Fruit fly (Drosophila melanogaster) whole organism, pupa: ENCODE results near the gene Sec8.
A peak's percentile ranks its signal among the peaks of the same experiment; 100 is the strongest.

Experiments
- CG10348 ChIP-seq: fragments of 200-800 bp; sonication (Bioruptor generic); IDR thresholded peaks from 2 replicates; pipeline ENCODE4 v1.3.6; 2022; ENCODE audit warnings: missing biosample characterization, missing genetic modification characterization
- CG12605 ChIP-seq: fragments of 200-800 bp; sonication (Bioruptor generic); IDR thresholded peaks from 2 replicates; pipeline ENCODE4 v1.3.6; 2022; ENCODE audit warnings: missing biosample characterization, missing genetic modification characterization
- CG13204 ChIP-seq: fragments of 200-800 bp; sonication (Bioruptor generic); optimal IDR thresholded peaks from 2 replicates; lab custom pipeline; 2018; ENCODE audit warnings: missing biosample characterization, mild to moderate bottlenecking, missing genetic modification characterization, moderate library complexity
- CG14655 ChIP-seq: fragments of 200-800 bp; sonication (Bioruptor generic); optimal IDR thresholded peaks from 3 replicates; lab custom pipeline; 2017; ENCODE audit warnings: mild to moderate bottlenecking, missing biosample characterization, missing genetic modification reagents, missing genetic modification characterization
- CG15710 ChIP-seq: fragments of 200-800 bp; sonication (Bioruptor generic); optimal IDR thresholded peaks from 2 replicates; lab custom pipeline; 2018; ENCODE audit warnings: missing biosample characterization, mild to moderate bottlenecking, missing genetic modification characterization, moderate library complexity
- CG17806 ChIP-seq: fragments of 200-800 bp; sonication (Bioruptor generic); optimal IDR thresholded peaks from 2 replicates; lab custom pipeline; 2018; ENCODE audit warnings: missing biosample characterization, mild to moderate bottlenecking, missing genetic modification characterization, moderate library complexity
- CG32121 ChIP-seq: fragments of 200-800 bp; sonication (Bioruptor generic); IDR thresholded peaks from 2 replicates; pipeline ENCODE4 v1.3.6; 2022; ENCODE audit warnings: missing biosample characterization, missing genetic modification characterization
- CG34367 ChIP-seq: fragments of 200-800 bp; sonication (Bioruptor generic); optimal IDR thresholded peaks from 2 replicates; lab custom pipeline; 2018; ENCODE audit warnings: missing biosample characterization, mild to moderate bottlenecking, missing genetic modification characterization
- CG4496 ChIP-seq: fragments of 200-800 bp; sonication (Bioruptor generic); IDR thresholded peaks from 3 replicates; pipeline ENCODE4 v1.3.6; 2022; ENCODE audit warnings: missing biosample characterization, missing genetic modification characterization
- CG8159 ChIP-seq: fragments of 200-800 bp; sonication (Bioruptor generic); optimal IDR thresholded peaks from 3 replicates; lab custom pipeline; 2018; ENCODE audit warnings: missing biosample characterization, mild to moderate bottlenecking, missing genetic modification characterization, moderate library complexity
- CG8301 ChIP-seq: fragments of 200-800 bp; sonication (Bioruptor generic); optimal IDR thresholded peaks from 2 replicates; lab custom pipeline; 2018; ENCODE audit warnings: missing biosample characterization, mild to moderate bottlenecking, missing genetic modification characterization
- CG9948 ChIP-seq: fragments of 200-800 bp; sonication (Bioruptor generic); optimal IDR thresholded peaks from 2 replicates; lab custom pipeline; 2018; ENCODE audit warnings: missing biosample characterization, mild to moderate bottlenecking, missing genetic modification characterization, moderate library complexity
- D1 ChIP-seq: fragments of 200-800 bp; sonication (Bioruptor generic); optimal IDR thresholded peaks from 2 replicates; lab custom pipeline; 2018; ENCODE audit warnings: missing biosample characterization, mild to moderate bottlenecking, missing genetic modification characterization, moderate library complexity
- EcR ChIP-seq: fragments of 200-800 bp; sonication (Bioruptor generic); optimal IDR thresholded peaks from 3 replicates; lab custom pipeline; 2019; ENCODE audit warnings: missing biosample characterization, missing genetic modification characterization, mild to moderate bottlenecking, moderate library complexity, missing genetic modification reagents
- Ets98B ChIP-seq: fragments of 200-800 bp; sonication (Bioruptor generic); IDR thresholded peaks from 2 replicates; pipeline ENCODE4 v1.3.6; 2022; ENCODE audit warnings: missing biosample characterization, missing genetic modification characterization
- Pif1A ChIP-seq: fragments of 200-800 bp; sonication (Bioruptor generic); optimal IDR thresholded peaks from 3 replicates; lab custom pipeline; 2016; ENCODE audit warnings: missing biosample characterization, missing genetic modification characterization
- Pif1B ChIP-seq: fragments of 200-800 bp; sonication (Bioruptor generic); optimal IDR thresholded peaks from 3 replicates; lab custom pipeline; 2016; ENCODE audit warnings: missing biosample characterization, missing genetic modification characterization
- Snoo ChIP-seq: fragments of 200-800 bp; sonication (Bioruptor generic); optimal IDR thresholded peaks from 3 replicates; lab custom pipeline; 2017; ENCODE audit warnings: missing biosample characterization, mild to moderate bottlenecking, missing genetic modification characterization, inconsistent platforms
- fd96Ca ChIP-seq: fragments of 200-800 bp; sonication (Bioruptor generic); IDR thresholded peaks from 3 replicates; pipeline ENCODE4 v1.3.6; 2022; ENCODE audit warnings: missing biosample characterization, missing genetic modification characterization
- gl ChIP-seq: fragments of 200-800 bp; sonication (Bioruptor generic); optimal IDR thresholded peaks from 2 replicates; lab custom pipeline; 2018; ENCODE audit warnings: missing biosample characterization, mild to moderate bottlenecking, missing genetic modification characterization
- rn ChIP-seq: fragments of 200-800 bp; sonication (Bioruptor generic); IDR thresholded peaks from 2 replicates; pipeline ENCODE4 v1.3.6; 2022; ENCODE audit warnings: missing biosample characterization, missing genetic modification characterization

Sec8 gene

DNA sequence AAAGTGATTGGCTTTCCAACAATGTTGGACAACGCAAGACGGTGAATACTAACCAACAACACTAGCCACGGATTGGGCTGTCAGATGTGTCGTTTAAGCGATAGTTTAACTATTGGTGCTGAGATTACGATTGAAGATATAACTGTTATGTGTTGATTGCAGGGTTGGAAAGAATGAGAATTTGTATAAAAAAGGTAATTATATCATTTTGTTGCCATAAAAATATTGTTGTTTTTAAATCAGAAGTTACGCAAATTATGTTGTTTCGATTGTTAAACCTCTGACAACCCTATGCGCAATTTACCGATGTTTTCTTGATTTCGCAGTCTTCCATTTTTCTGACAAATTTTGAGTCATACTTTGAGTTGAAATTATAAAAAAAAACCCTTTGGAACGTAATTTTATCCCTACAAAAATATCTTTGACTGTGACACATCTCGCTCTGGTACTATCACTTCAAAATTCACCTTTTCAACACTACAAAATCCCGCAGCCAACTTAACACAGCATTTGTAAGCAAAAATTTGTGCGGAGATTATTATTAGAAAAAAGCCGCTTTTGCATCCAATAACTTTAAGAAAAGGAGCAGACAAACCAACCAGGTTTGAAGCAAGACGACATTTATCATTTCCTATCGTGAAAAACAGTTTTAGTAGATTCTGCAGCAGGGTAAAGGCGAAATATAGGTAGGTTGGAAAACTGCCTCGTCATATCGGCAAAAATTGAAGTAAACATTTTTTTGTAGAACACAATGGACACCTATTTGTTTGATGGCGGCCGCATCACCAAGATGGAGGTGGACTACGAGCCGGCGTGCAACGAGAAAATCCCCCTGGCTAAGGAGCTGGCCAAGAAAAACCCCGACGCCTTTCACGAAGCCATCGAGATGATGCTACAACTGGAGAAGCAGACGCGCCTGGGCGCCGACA is 30.5 kb upstream of the Sec8 start, which contains the start of the genes Hat1 and Rpn5:
Gene Hat1, minus strand, starts transcription at position 360 of the 929 bp plus-strand sequence.
Gene Rpn5, plus strand, starts transcription at position 469 of the 929 bp plus-strand sequence.
- peak; percentile 70 for TF ChIP-seq Snoo (tag; lab: Kevin White, UChicago)
- TF ChIP-seq fd96Ca = peak; percentile 64; the same call in 2 of the 3 replicates
- TF ChIP-seq CG13204 (GFP tag; lab: Kevin White, UChicago) = no peak
- peak; percentile 79 for TF ChIP-seq Pif1A (GFP tag; lab: Kevin White, UChicago)
- TF ChIP-seq CG4496 (GFP tag; lab: Robert Waterston, UW) = peak; percentile 68
- TF ChIP-seq gl (tag; lab: Kevin White, UChicago) = peak; percentile 3
- TF ChIP-seq Ets98B = peak; percentile 56; the same call in 1 of the 2 replicates
- no peak for TF ChIP-seq D1
- peak; percentile 54 for TF ChIP-seq CG9948
- no peak for TF ChIP-seq CG32121 (GFP tag; lab: Robert Waterston, UW)
- peak; percentile 49 for TF ChIP-seq CG34367 (tag; lab: Kevin White, UChicago)
- TF ChIP-seq CG15710 (tag; lab: Kevin White, UChicago) = peak; percentile 66
- peak; percentile 61 for TF ChIP-seq CG8301
- no peak for TF ChIP-seq EcR
- peak; percentile 71 for TF ChIP-seq CG8159 (tag; lab: Kevin White, UChicago)
- TF ChIP-seq rn (GFP tag; lab: Robert Waterston, UW) = no peak; the same call in 1 of the 2 replicates
- TF ChIP-seq CG14655 (GFP tag; lab: Kevin White, UChicago) = peak; percentile 71
- peak; percentile 63 for TF ChIP-seq Pif1B
- no peak for TF ChIP-seq CG12605 (GFP tag; lab: Robert Waterston, UW)
- peak; percentile 41 for TF ChIP-seq CG17806 (tag; lab: Kevin White, UChicago)
- TF ChIP-seq CG10348 = no peak

DNA sequence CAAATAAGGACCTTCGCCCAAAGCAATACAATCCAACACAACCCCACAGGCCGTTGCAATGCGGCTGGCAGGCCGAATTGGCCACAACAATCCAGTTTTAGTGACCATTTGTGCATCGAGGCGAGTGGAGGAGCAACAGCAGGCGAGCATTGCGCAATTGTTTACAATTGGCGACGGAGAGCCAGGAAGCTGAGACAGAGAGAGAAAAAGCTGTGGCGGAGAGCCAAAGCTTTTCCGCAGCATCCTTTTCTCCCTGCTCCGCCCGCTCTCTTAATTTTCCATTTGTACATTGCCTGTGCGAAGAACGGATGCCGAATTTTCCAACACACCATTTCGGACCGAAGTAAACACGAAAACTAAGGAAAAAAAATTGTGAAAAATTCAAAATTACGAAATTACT is 22.7 kb upstream of the Sec8 start, which contains the start of gene kat-60L1:
Gene kat-60L1, plus strand, starts transcription at position 301 of the 400 bp plus-strand sequence.
- TF ChIP-seq CG10348 (no peak), CG32121 (GFP tag; lab: Robert Waterston, UW) (no peak), CG12605 (GFP tag; lab: Robert Waterston, UW) (no peak), CG13204 (GFP tag; lab: Kevin White, UChicago) (no peak), Pif1A (GFP tag; lab: Kevin White, UChicago) (no peak), CG9948 (no peak), CG15710 (tag; lab: Kevin White, UChicago) (no peak)

DNA sequence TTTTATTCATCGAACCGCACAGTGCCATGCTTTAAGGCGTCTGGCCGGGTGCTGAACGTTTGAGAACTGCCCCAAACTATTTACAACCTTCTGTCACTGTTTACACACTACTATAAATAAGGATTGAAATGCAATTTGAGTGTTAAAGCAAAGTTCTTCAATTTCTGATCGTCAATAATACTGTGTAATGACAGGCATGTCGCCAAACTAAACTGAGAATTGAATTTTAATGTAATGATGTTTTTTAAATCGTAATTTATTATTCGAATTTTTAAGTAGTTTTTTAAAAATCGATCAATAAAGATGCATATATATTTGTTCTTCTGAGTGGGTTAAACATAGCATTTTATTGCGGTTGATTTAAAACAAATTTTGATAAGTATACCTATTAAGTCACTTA is 22.2 kb upstream of the Sec8 start, which contains the start of gene CG2082:
Gene CG2082, minus strand, starts transcription at position 101 of the 400 bp plus-strand sequence.
- TF ChIP-seq CG15710 (tag; lab: Kevin White, UChicago) (no peak), gl (tag; lab: Kevin White, UChicago) (no peak), CG34367 (tag; lab: Kevin White, UChicago) (no peak), CG12605 (GFP tag; lab: Robert Waterston, UW) (no peak), Pif1B (no peak), D1 (no peak), CG9948 (no peak), CG4496 (GFP tag; lab: Robert Waterston, UW) (no peak), fd96Ca (no peak), CG14655 (GFP tag; lab: Kevin White, UChicago) (no peak), CG8159 (tag; lab: Kevin White, UChicago) (no peak), Snoo (tag; lab: Kevin White, UChicago) (no peak), Pif1A (GFP tag; lab: Kevin White, UChicago) (no peak), CG32121 (GFP tag; lab: Robert Waterston, UW) (no peak), CG17806 (tag; lab: Kevin White, UChicago) (no peak)

DNA sequence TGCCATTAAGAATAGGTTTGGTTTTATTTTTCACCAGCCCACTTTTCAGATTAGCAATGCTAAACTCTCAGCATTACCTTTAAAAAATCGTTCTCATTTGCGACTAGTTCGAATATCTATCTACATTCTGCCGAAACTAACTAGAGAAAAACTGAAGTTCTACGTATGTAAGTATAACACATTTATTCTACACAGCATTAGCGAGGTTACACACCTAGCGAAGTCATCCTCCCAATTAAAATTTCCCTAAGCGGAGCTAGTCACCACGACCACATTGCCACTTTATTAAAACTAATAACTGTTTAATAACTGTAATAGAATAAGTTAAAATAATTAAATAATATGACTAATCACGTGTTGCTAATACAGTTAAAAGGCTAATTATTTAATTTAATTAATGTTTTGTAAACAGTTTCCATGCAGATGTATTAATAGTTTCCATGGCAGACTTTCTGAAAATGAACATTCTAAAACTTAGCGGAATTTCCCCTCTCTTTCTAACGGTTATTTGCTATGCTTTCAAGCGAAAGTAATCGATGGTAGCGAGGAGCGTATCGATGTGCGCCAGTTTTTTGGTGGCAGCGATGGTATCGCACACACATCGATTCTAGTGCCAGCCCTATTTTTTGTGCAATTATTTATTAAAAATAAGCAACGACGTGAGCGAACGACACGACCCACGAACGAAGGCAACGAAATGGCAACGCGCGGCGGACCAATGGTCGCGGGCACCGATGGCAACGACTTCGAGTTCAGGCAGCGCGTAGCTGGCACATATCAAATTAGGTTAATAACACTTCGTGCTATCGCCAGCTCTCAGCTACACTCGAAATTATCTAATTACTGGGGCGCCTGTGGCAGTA is 20.2 kb upstream of the Sec8 start, which contains the start of gene jagn:
Gene jagn, plus strand, starts transcription at position 585 of the 863 bp plus-strand sequence.
- peak; percentile 56; the same call in 2 of the 3 replicates for TF ChIP-seq fd96Ca
- no peak for TF ChIP-seq CG14655 (GFP tag; lab: Kevin White, UChicago)
- no peak for TF ChIP-seq CG12605 (GFP tag; lab: Robert Waterston, UW)
- TF ChIP-seq gl (tag; lab: Kevin White, UChicago) = no peak
- TF ChIP-seq Ets98B = peak; percentile 25; the same call in 1 of the 2 replicates
- TF ChIP-seq CG17806 (tag; lab: Kevin White, UChicago) = no peak
- peak; percentile 23 for TF ChIP-seq CG15710 (tag; lab: Kevin White, UChicago)
- peak; percentile 33; the same call in 1 of the 3 replicates for TF ChIP-seq CG4496 (GFP tag; lab: Robert Waterston, UW)
- TF ChIP-seq rn (GFP tag; lab: Robert Waterston, UW) = no peak
- TF ChIP-seq Snoo (tag; lab: Kevin White, UChicago) = peak; percentile 28
- no peak for TF ChIP-seq CG32121 (GFP tag; lab: Robert Waterston, UW)
- TF ChIP-seq, all 21 proteins: peak for 5

DNA sequence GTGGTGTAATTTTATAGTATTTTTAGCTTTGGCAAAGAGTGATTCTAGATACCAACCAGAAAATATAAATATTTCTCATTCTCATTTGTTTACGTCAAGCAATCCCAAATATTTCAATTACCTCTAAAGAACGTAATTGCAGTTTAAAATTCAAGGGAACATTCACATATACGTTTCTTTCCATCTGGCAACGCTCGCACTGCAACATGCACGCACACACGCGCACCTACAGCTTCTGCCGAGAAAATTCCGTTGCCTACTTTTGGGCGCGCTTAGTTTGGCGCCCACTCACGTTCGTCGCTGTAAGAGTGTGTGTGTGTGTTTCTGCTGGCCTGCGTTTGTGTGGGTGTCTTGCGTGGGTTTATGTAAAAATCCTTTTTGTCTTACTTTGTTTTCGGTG is 13.6 kb upstream of the Sec8 start:
- no peak for TF ChIP-seq CG13204 (GFP tag; lab: Kevin White, UChicago)
- 0 out of 3 replicates have a peak, but pooled peaks have one; percentile 25 for TF ChIP-seq CG4496 (GFP tag; lab: Robert Waterston, UW)
